Worm (Caenorhabditis elegans): ENCODE measurements around the gene C33D9.13.

The C33D9.13 gene

ce11 chrIV:8784855-8785327 is at the start of gene C33D9.13:
C33D9.13 (minus strand) TSS chrIV:8785277.
- TF ChIP-seq W03F9.2 (tag; optimal IDR thresholded peaks at IDR 0.05) (no peak), him-1 (tag; optimal IDR thresholded peaks at IDR 0.05) (no peak), dao-5 (tag; optimal IDR thresholded peaks at IDR 0.05) (no peak)

- TF ChIP-seq dao-5 (tag; optimal IDR thresholded peaks at IDR 0.05), result no peak
- TF ChIP-seq him-1 (tag; optimal IDR thresholded peaks at IDR 0.05), result no peak
- no peak for TF ChIP-seq W03F9.2 (tag; optimal IDR thresholded peaks at IDR 0.05)
Observed at ce11 chrIV:8830591-8830990, 45.5 kb upstream of the C33D9.13 start, which contains the start of gene T28C6.8. T28C6.8 (minus strand) TSS chrIV:8830727.

- TF ChIP-seq W03F9.2 (tag; optimal IDR thresholded peaks at IDR 0.05), result no peak
- no peak for TF ChIP-seq dao-5 (tag; optimal IDR thresholded peaks at IDR 0.05)
- no peak for TF ChIP-seq him-1 (tag; optimal IDR thresholded peaks at IDR 0.05)
Observed at ce11 chrIV:8827500-8827899, 42.4 kb upstream of the C33D9.13 start, which contains the start of gene T28C6.7. T28C6.7 (plus strand) TSS chrIV:8827800.

DNA sequence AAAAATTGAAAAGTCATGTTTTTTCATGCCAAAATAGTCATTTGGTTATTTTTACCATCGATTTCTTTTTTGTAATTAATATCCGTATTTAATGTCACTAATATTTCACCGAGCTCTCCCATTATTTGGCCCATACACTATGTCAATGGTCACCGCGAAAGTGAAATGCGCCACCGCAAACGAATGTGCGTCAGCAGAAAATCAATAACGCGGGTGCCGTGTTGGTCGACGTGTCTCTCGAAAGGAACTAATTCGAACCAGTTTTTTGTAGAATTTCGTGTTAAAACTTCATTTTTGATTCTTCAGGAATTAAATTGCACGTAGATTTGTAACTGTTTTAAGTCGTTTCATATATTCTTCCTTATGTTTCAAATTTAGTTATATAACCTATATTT is 41.5 kb upstream of the C33D9.13 start:
- TF ChIP-seq dao-5 (tag; optimal IDR thresholded peaks at IDR 0.05), result no peak
- no peak for TF ChIP-seq him-1 (tag; optimal IDR thresholded peaks at IDR 0.05)
- no peak for TF ChIP-seq W03F9.2 (tag; optimal IDR thresholded peaks at IDR 0.05)

- no peak for TF ChIP-seq W03F9.2 (tag; optimal IDR thresholded peaks at IDR 0.05)
- TF ChIP-seq dao-5 (tag; optimal IDR thresholded peaks at IDR 0.05), result no peak
- no peak for TF ChIP-seq him-1 (tag; optimal IDR thresholded peaks at IDR 0.05)
Observed at ce11 chrIV:8825997-8826605, 41.0 kb upstream of the C33D9.13 start.

DNA sequence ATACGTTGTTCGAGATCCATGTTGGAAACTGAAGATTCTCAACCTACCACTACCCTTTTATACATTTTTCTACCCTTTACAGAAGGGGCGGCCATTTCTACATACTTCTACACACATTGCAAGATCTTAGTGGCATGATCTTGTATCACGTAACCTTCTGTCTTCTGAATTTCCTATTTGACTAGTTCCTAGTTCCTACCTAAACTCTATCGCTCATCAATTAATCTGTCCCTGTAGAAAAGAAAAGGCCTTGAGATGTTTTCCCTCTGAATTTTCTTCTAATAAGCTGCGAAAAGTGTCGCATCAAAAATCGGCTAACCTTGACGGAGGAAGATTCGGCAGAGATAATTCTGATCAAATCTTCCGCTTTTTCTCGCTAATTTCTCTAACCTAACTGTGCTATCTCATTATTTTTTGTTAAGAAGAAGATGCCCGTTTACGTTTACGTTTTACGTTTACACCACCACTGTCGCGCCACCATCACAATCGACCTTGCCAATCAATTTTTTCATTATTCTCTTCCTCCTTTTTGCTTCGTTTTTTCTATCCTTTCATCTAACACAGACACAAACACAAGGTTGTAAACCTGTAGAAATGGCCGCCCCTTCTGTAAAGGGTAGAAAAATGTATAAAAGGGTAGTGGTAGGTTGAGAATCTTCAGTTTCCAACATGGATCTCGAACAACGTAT is 39.2 kb upstream of the C33D9.13 start, which contains the start of the genes col-117 and col-3:
TSS of gene col-117 (minus strand) at position 51 of the 689 bp plus-strand sequence.
TSS of gene col-3 (plus strand) at position 639 of the 689 bp plus-strand sequence.
- TF ChIP-seq him-1 (tag; optimal IDR thresholded peaks at IDR 0.05) (no peak), dao-5 (tag; optimal IDR thresholded peaks at IDR 0.05) (no peak), W03F9.2 (tag; optimal IDR thresholded peaks at IDR 0.05) (no peak)

DNA sequence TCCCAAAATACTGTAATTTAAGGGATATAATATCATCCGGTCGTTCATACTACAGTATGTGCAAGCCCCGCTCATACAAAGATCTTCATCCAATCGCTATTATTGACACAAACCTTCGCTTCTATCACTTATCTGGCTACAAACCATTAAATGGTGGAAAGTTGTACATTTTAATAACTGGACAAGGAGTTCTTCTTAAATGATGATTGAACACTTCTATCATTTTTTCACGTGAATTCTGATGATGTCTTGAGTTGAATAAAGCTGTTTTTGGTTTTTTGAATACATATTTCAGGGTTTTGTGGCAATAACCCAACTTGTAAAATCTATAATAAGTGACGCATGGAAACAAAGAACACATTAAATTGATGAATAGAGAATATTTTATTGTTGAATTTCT is 37.5 kb upstream of the C33D9.13 start:
- no peak for TF ChIP-seq dao-5 (tag; optimal IDR thresholded peaks at IDR 0.05)
- TF ChIP-seq W03F9.2 (tag; optimal IDR thresholded peaks at IDR 0.05), result no peak
- no peak for TF ChIP-seq him-1 (tag; optimal IDR thresholded peaks at IDR 0.05)

DNA sequence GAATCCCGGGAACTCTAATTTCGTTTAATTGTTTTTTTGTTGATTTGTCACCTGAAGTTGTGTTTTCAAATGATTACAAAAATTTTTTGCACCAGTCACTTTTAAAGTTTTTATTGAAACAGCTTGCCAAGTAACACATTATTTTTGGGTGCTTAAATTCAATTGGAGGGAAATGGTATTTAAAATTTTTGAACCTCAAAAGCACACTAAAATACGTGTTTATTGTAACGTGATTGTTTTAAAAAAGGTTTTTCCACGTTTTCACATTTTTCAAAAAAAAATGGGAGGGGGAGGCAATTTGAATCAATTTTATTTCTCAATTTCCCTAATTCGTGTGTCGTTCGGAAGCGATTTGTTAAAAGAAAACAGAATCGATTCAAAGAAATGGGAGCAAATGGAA is 36.1 kb upstream of the C33D9.13 start, which contains the start of gene T28C6.5:
TSS of gene T28C6.5 (plus strand) at position 301 of the 400 bp plus-strand sequence.
- TF ChIP-seq dao-5 (tag; optimal IDR thresholded peaks at IDR 0.05), result no peak
- TF ChIP-seq W03F9.2 (tag; optimal IDR thresholded peaks at IDR 0.05), result no peak
- TF ChIP-seq him-1 (tag; optimal IDR thresholded peaks at IDR 0.05), result no peak

- TF ChIP-seq W03F9.2 (tag; optimal IDR thresholded peaks at IDR 0.05) (no peak), him-1 (tag; optimal IDR thresholded peaks at IDR 0.05) (no peak), dao-5 (tag; optimal IDR thresholded peaks at IDR 0.05) (no peak)
Observed at ce11 chrIV:8820041-8820440, 35.0 kb upstream of the C33D9.13 start, which contains the start of gene T28C6.3. T28C6.3 (plus strand) TSS chrIV:8820341.

- no peak for TF ChIP-seq dao-5 (tag; optimal IDR thresholded peaks at IDR 0.05)
- no peak for TF ChIP-seq him-1 (tag; optimal IDR thresholded peaks at IDR 0.05)
- TF ChIP-seq W03F9.2 (tag; optimal IDR thresholded peaks at IDR 0.05), result no peak
Observed at ce11 chrIV:8819471-8819870, 34.4 kb upstream of the C33D9.13 start.

DNA sequence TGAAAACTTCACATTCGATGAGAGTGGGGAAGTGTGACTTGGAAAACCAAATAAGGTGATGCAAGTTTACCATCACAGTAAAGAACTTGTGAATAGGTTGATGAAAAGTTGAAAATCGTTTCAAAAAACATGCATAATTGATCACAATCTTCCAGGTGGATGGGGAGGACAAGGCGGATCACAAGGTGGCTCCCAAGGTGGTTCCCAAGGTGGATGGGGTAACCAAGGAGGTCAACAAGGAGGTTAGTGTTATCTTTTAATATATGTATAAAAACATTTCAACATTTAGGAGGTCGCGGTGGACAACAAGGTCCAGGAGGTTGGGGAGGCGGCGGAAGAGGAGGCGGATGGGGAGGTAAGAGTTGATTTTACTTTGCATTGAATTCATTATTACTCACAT is 32.6 kb upstream of the C33D9.13 start, which contains the start of gene T28C6.10:
TSS of gene T28C6.10 (plus strand) at position 301 of the 400 bp plus-strand sequence.
- no peak for TF ChIP-seq dao-5 (tag; optimal IDR thresholded peaks at IDR 0.05)
- TF ChIP-seq him-1 (tag; optimal IDR thresholded peaks at IDR 0.05), result no peak
- no peak for TF ChIP-seq W03F9.2 (tag; optimal IDR thresholded peaks at IDR 0.05)

ce11 chrIV:8816617-8817016 is 31.5 kb upstream of the C33D9.13 start:
- TF ChIP-seq him-1 (tag; optimal IDR thresholded peaks at IDR 0.05) (no peak), W03F9.2 (tag; optimal IDR thresholded peaks at IDR 0.05) (no peak), dao-5 (tag; optimal IDR thresholded peaks at IDR 0.05) (no peak)

DNA sequence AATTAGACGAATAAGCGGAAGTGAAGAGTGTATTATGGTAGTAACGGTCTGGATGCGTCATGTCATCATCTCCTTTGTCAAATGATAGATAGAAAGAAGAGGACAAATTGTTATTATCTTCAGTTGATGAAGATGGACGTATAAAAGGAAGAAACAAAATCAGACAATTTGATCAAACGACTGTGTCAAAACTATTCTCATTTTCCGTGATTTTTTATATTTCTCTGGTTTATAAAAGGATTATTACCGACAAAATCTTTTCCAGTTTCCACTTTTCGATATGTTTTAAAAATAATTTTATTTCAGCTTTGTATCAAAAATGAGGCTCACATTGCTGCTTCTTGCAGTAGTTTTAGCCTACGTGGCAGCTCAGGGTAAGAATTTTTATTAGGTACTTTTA is 31.0 kb upstream of the C33D9.13 start, which contains the start of gene grsp-2:
TSS of gene grsp-2 (plus strand) at position 301 of the 400 bp plus-strand sequence.
- TF ChIP-seq W03F9.2 (tag; optimal IDR thresholded peaks at IDR 0.05) (no peak), dao-5 (tag; optimal IDR thresholded peaks at IDR 0.05) (no peak)

DNA sequence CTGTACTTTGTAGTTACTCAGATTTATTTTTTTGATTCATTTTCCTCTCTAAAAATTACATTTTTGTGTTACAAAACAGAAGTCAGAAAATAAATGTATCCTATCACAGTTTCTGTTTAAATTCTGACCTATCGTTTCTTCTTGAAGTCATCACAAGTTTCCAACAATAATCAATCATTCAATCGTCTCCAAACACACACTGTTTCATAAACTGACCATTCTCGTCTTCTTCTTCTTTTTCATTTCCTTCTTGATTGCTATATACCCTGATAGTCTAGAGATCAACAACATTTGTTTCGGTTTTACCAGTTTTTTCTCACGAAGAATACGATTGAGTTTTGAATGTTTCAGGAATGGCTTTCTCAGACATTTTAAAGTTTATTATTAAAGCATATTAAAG is 30.1 kb upstream of the C33D9.13 start:
- no peak for TF ChIP-seq him-1 (tag; optimal IDR thresholded peaks at IDR 0.05)
- no peak for TF ChIP-seq dao-5 (tag; optimal IDR thresholded peaks at IDR 0.05)
- TF ChIP-seq W03F9.2 (tag; optimal IDR thresholded peaks at IDR 0.05), result no peak
